Worm (Caenorhabditis elegans) whole organism, midembryonic: ENCODE data around the gene T26A8.4.
"Not testable (repeated sequence)": the region's sequence is repeated elsewhere in the genome, so short reads cannot be mapped to it uniquely, and the experiment has no call there.

Source experiments
- T22C8.4 ChIP-seq: fragments of 200-800 bp; sonication (Bioruptor generic); IDR thresholded peaks from 2 replicates; pipeline ENCODE4 v1.3.6; 2022; ENCODE audit warnings: missing genetic modification characterization, missing compliant biosample characterization
- cog-1 ChIP-seq: sonication (generic microtip); optimal IDR thresholded peaks from 2 replicates; lab custom pipeline; 2016; ENCODE audit warnings: missing genetic modification characterization, missing compliant biosample characterization
- flt-1 ChIP-seq: fragments of 200-800 bp; sonication (Bioruptor generic); IDR thresholded peaks from 2 replicates; pipeline ENCODE4 v1.3.6; 2022; ENCODE audit warnings: missing genetic modification characterization, missing compliant biosample characterization
- klf-2 ChIP-seq: fragments of 200-800 bp; sonication (Bioruptor generic); conservative IDR thresholded peaks from 2 replicates; pipeline ENCODE4 v1.3.6; 2022; ENCODE audit warnings: missing genetic modification reagents, missing genetic modification characterization, missing compliant biosample characterization
- med-1 ChIP-seq: sonication (generic microtip); optimal IDR thresholded peaks from 2 replicates; lab custom pipeline; 2017; ENCODE audit warnings: missing genetic modification characterization, mild to moderate bottlenecking, missing compliant biosample characterization, antibody characterized with exemption, missing genetic modification reagents; ENCODE audit not compliant: insufficient read depth
- ref-1 ChIP-seq: fragments of 200-800 bp; sonication (Bioruptor generic); conservative IDR thresholded peaks from 2 replicates; pipeline ENCODE4 v1.3.6; 2022; ENCODE audit warnings: missing genetic modification reagents, missing genetic modification characterization, missing compliant biosample characterization
- tab-1 ChIP-seq: fragments of 200-800 bp; sonication (Bioruptor generic); IDR thresholded peaks from 2 replicates; pipeline ENCODE4 v1.3.6; 2022; ENCODE audit warnings: missing genetic modification characterization, missing compliant biosample characterization
- ztf-23 ChIP-seq: fragments of 200-800 bp; sonication (Bioruptor generic); IDR thresholded peaks from 2 replicates; pipeline ENCODE4 v1.3.6; 2022; ENCODE audit warnings: missing genetic modification reagents, missing genetic modification characterization, missing compliant biosample characterization

- TF ChIP-seq ztf-23 (0 out of 2 replicates have a peak, but pooled peaks have one; percentile 56), flt-1 (GFP tag; lab: Robert Waterston, UW) (peak; percentile 73), tab-1 (GFP tag; lab: Robert Waterston, UW) (peak; percentile 31; the same call in 1 of the 2 replicates), T22C8.4 (GFP tag; lab: Robert Waterston, UW) (peak; percentile 53; the same call in 1 of the 2 replicates), ref-1 (GFP tag; lab: Robert Waterston, UW) (peak; percentile 54; the same call in 1 of the 2 replicates)
- not testable (repeated sequence) for TF ChIP-seq klf-2 (GFP tag; lab: Robert Waterston, UW); cog-1; med-1 (GFP tag; lab: Kevin White, UChicago)
These were observed 20.2 kb downstream of the T26A8.4 start for ce11 chrIV:8412538-8412937.
